Worm (Caenorhabditis elegans) whole organism, L3 larva: ENCODE results near the gene srsx-34.

Source experiments
- elt-1 ChIP-seq: fragments of 150-350 bp; optimal IDR thresholded peaks from 2 replicates; lab custom pipeline; 2014; ENCODE audit warnings: missing biosample characterization, missing genetic modification characterization
- pqm-1 ChIP-seq: fragments of 150-350 bp; optimal IDR thresholded peaks from 2 replicates; lab custom pipeline; 2017; ENCODE audit warnings: missing biosample characterization, missing genetic modification characterization, inconsistent platforms

ce11 chrV:8990194-8990649, 45.6 kb upstream of the srsx-34 start, which contains the start of gene F59E11.7:
- TF ChIP-seq pqm-1 (tag; lab: Kevin White, UChicago) = no peak
- no peak for TF ChIP-seq elt-1 (tag; lab: Kevin White, UChicago)
